Fruit fly (Drosophila melanogaster) whole organism, embryonic: ENCODE data around the gene FoxL1.

Source experiments
- Ada2b ChIP-seq: fragments of 200-800 bp; sonication (Bioruptor generic); IDR thresholded peaks from 2 replicates; pipeline ENCODE4 v1.3.6; 2022; ENCODE audit warnings: missing biosample characterization, missing genetic modification characterization
- B-H2 ChIP-seq: fragments of 200-800 bp; sonication (Bioruptor generic); optimal IDR thresholded peaks from 2 replicates; lab custom pipeline; 2018; ENCODE audit warnings: missing biosample characterization, mild to moderate bottlenecking, missing genetic modification characterization
- CG10267 ChIP-seq: fragments of 200-800 bp; sonication (Bioruptor generic); optimal IDR thresholded peaks from 2 replicates; lab custom pipeline; 2018; ENCODE audit warnings: missing biosample characterization, mild to moderate bottlenecking, missing genetic modification characterization, moderate library complexity
- CG11085 ChIP-seq: fragments of 200-800 bp; sonication (Bioruptor generic); IDR thresholded peaks from 2 replicates; pipeline ENCODE4 v1.3.6; 2022; ENCODE audit warnings: missing biosample characterization, missing genetic modification characterization
- CG11504 ChIP-seq: fragments of 200-800 bp; sonication (Bioruptor generic); optimal IDR thresholded peaks from 3 replicates; lab custom pipeline; 2019; ENCODE audit warnings: missing biosample characterization, mild to moderate bottlenecking, missing genetic modification characterization, moderate library complexity
- CG11723 ChIP-seq: fragments of 200-800 bp; sonication (Bioruptor generic); optimal IDR thresholded peaks from 2 replicates; lab custom pipeline; 2017; ENCODE audit warnings: missing biosample characterization, mild to moderate bottlenecking, missing genetic modification characterization
- CG12104 ChIP-seq: fragments of 200-800 bp; sonication (Bioruptor generic); optimal IDR thresholded peaks from 3 replicates; lab custom pipeline; 2016; ENCODE audit warnings: missing biosample characterization, missing genetic modification characterization
- CG13624 ChIP-seq: fragments of 200-800 bp; sonication (Bioruptor generic); optimal IDR thresholded peaks from 2 replicates; lab custom pipeline; 2016; ENCODE audit warnings: missing biosample characterization, missing genetic modification characterization
- CG13775 ChIP-seq: fragments of 200-800 bp; sonication (Bioruptor generic); optimal IDR thresholded peaks from 3 replicates; lab custom pipeline; 2017; ENCODE audit warnings: missing biosample characterization, mild to moderate bottlenecking, missing genetic modification characterization
- CG13894 ChIP-seq: fragments of 200-800 bp; sonication (Bioruptor generic); optimal IDR thresholded peaks from 3 replicates; lab custom pipeline; 2018; ENCODE audit warnings: missing biosample characterization, mild to moderate bottlenecking, missing genetic modification characterization, moderate library complexity
- CG18599 ChIP-seq: fragments of 200-800 bp; sonication (Bioruptor generic); optimal IDR thresholded peaks from 3 replicates; lab custom pipeline; 2017; ENCODE audit warnings: missing biosample characterization, missing genetic modification characterization, mild to moderate bottlenecking, moderate library complexity, missing genetic modification reagents
- CG2712 ChIP-seq: fragments of 200-800 bp; optimal IDR thresholded peaks from 3 replicates; lab custom pipeline; 2019; ENCODE audit warnings: missing biosample characterization, mild to moderate bottlenecking, missing genetic modification characterization, moderate library complexity
- CG2889 ChIP-seq: fragments of 200-800 bp; sonication (Bioruptor generic); IDR thresholded peaks from 3 replicates; pipeline ENCODE4 v1.3.6; 2022; ENCODE audit warnings: missing biosample characterization, missing genetic modification characterization
- CG4360 ChIP-seq: fragments of 200-800 bp; sonication (Bioruptor generic); IDR thresholded peaks from 2 replicates; pipeline ENCODE4 v1.3.6; 2022; ENCODE audit warnings: missing biosample characterization, missing genetic modification characterization
- CG4820 ChIP-seq: fragments of 200-800 bp; sonication (Bioruptor generic); optimal IDR thresholded peaks from 3 replicates; lab custom pipeline; 2016; ENCODE audit warnings: missing biosample characterization, missing genetic modification characterization
- CG7556 ChIP-seq: fragments of 200-800 bp; sonication (Bioruptor generic); optimal IDR thresholded peaks from 2 replicates; lab custom pipeline; 2017; ENCODE audit warnings: missing biosample characterization, mild to moderate bottlenecking, missing genetic modification characterization
- CG7963 ChIP-seq: fragments of 200-800 bp; sonication (Bioruptor generic); IDR thresholded peaks from 3 replicates; pipeline ENCODE4 v1.3.6; 2022; ENCODE audit warnings: missing biosample characterization, missing genetic modification characterization; ENCODE audit not compliant: partially characterized antibody
- CG8944 ChIP-seq: fragments of 200-800 bp; sonication (Bioruptor generic); optimal IDR thresholded peaks from 3 replicates; lab custom pipeline; 2016; ENCODE audit warnings: missing biosample characterization, missing genetic modification characterization
- CG9609 ChIP-seq: fragments of 200-800 bp; sonication (Bioruptor generic); optimal IDR thresholded peaks from 3 replicates; lab custom pipeline; 2016; ENCODE audit warnings: missing biosample characterization, missing genetic modification characterization
- D ChIP-seq, 2 experiments: fragments of 200-800 bp in 1 of 2; fragments of >200 bp in 1 of 2; sonication (Bioruptor generic) in 1 of 2; optimal IDR thresholded peaks; 2 replicates in 1 of 2; 3 replicates in 1 of 2; lab custom pipeline; 2017; ENCODE audit warnings: mild to moderate bottlenecking in 1 of 2, missing biosample characterization in 1 of 2, missing genetic modification characterization in 1 of 2, missing genetic modification reagents in 1 of 2
- D19A ChIP-seq: fragments of 200-800 bp; optimal IDR thresholded peaks from 3 replicates; lab custom pipeline; 2019; ENCODE audit warnings: missing biosample characterization, mild to moderate bottlenecking, missing genetic modification characterization, moderate library complexity
- Dip2 ChIP-seq: fragments of 200-800 bp; sonication (Bioruptor generic); IDR thresholded peaks from 2 replicates; pipeline ENCODE4 v1.3.6; 2022; ENCODE audit warnings: missing biosample characterization, missing genetic modification characterization
- ERR ChIP-seq: fragments of 200-800 bp; sonication (Bioruptor generic); optimal IDR thresholded peaks from 2 replicates; lab custom pipeline; 2016; ENCODE audit warnings: missing biosample characterization, missing genetic modification characterization
- GATAe ChIP-seq: fragments of 200-800 bp; sonication (Bioruptor generic); conservative IDR thresholded peaks from 2 replicates; pipeline ENCODE4 v1.3.6; 2022; ENCODE audit warnings: missing biosample characterization, missing genetic modification characterization
- Hr3 ChIP-seq: fragments of 200-800 bp; sonication (Bioruptor generic); optimal IDR thresholded peaks from 3 replicates; lab custom pipeline; 2016; ENCODE audit warnings: missing biosample characterization, missing genetic modification characterization
- Kr ChIP-seq: fragments of 200-800 bp; sonication (Bioruptor generic); optimal IDR thresholded peaks from 2 replicates; lab custom pipeline; 2017; ENCODE audit warnings: missing biosample characterization, mild to moderate bottlenecking, missing genetic modification characterization
- MESR4 ChIP-seq: fragments of 200-800 bp; sonication (Bioruptor generic); optimal IDR thresholded peaks from 2 replicates; lab custom pipeline; 2018; ENCODE audit warnings: missing biosample characterization, mild to moderate bottlenecking, missing genetic modification characterization, moderate library complexity
- Med ChIP-seq: fragments of 200-800 bp; sonication (Bioruptor generic); peaks from one replicate; lab custom pipeline; 2016; ENCODE audit warnings: missing biosample characterization, missing genetic modification characterization, mild to moderate bottlenecking, inconsistent platforms, moderate library complexity
- Nf-YA ChIP-seq: fragments of 200-800 bp; sonication (Bioruptor generic); IDR thresholded peaks from 2 replicates; pipeline ENCODE4 v1.3.6; 2022; ENCODE audit warnings: missing biosample characterization, missing genetic modification characterization
- Nf-YB ChIP-seq: fragments of 200-800 bp; sonication (Bioruptor generic); optimal IDR thresholded peaks from 3 replicates; lab custom pipeline; 2019; ENCODE audit warnings: missing biosample characterization, mild to moderate bottlenecking, missing genetic modification characterization, moderate library complexity
- Optix ChIP-seq: fragments of 200-800 bp; sonication (Bioruptor generic); IDR thresholded peaks from 3 replicates; pipeline ENCODE4 v1.3.6; 2022; ENCODE audit warnings: missing biosample characterization, missing genetic modification characterization
- PHDP ChIP-seq: fragments of 200-800 bp; sonication (Bioruptor generic); optimal IDR thresholded peaks from 3 replicates; lab custom pipeline; 2018; ENCODE audit warnings: missing biosample characterization, mild to moderate bottlenecking, missing genetic modification characterization, moderate library complexity
- Spps ChIP-seq: fragments of 200-800 bp; sonication (Bioruptor generic); optimal IDR thresholded peaks from 2 replicates; lab custom pipeline; 2018; ENCODE audit warnings: missing biosample characterization, mild to moderate bottlenecking, missing genetic modification characterization
- ci ChIP-seq: fragments of 200-800 bp; sonication (Bioruptor generic); IDR thresholded peaks from 3 replicates; pipeline ENCODE4 v1.3.6; 2022; ENCODE audit warnings: missing biosample characterization, missing genetic modification characterization
- cwo ChIP-seq: fragments of 200-800 bp; sonication (Bioruptor generic); optimal IDR thresholded peaks from 3 replicates; lab custom pipeline; 2017; ENCODE audit warnings: missing biosample characterization, missing genetic modification characterization, mild to moderate bottlenecking, moderate library complexity, missing genetic modification reagents
- grau ChIP-seq: fragments of 200-800 bp; optimal IDR thresholded peaks from 3 replicates; lab custom pipeline; 2019; ENCODE audit warnings: missing biosample characterization, mild to moderate bottlenecking, missing genetic modification characterization, moderate library complexity
- gt ChIP-seq: fragments of 200-800 bp; sonication (Bioruptor generic); IDR thresholded peaks from 2 replicates; pipeline ENCODE4 v1.3.6; 2022; ENCODE audit warnings: missing biosample characterization, missing genetic modification characterization
- mirr ChIP-seq: fragments of 200-800 bp; sonication (Bioruptor generic); optimal IDR thresholded peaks from 3 replicates; lab custom pipeline; 2018; ENCODE audit warnings: missing biosample characterization, mild to moderate bottlenecking, missing genetic modification characterization
- org-1 ChIP-seq: fragments of 200-800 bp; sonication (Bioruptor generic); optimal IDR thresholded peaks from 2 replicates; lab custom pipeline; 2017; ENCODE audit warnings: missing biosample characterization, missing genetic modification characterization
- prd ChIP-seq, 3 experiments: fragments of >200 bp in 2 of 3; fragments of 200-800 bp in 1 of 3; sonication (Bioruptor generic) in 1 of 3; optimal IDR thresholded peaks in 2 of 3; IDR thresholded peaks in 1 of 3; 2 replicates in 2 of 3; 3 replicates in 1 of 3; pipeline versions ENCODE4 v1.3.6 to Lab custom; 2017 to 2022; ENCODE audit warnings: missing biosample characterization in 1 of 3, missing genetic modification characterization in 1 of 3
- salm ChIP-seq: fragments of 200-800 bp; sonication (Bioruptor generic); optimal IDR thresholded peaks from 2 replicates; lab custom pipeline; 2018; ENCODE audit warnings: missing biosample characterization, mild to moderate bottlenecking, missing genetic modification characterization
- sc ChIP-seq, 3 experiments: fragments of >200 bp in 2 of 3; fragments of 200-800 bp in 1 of 3; sonication (Bioruptor generic) in 1 of 3; optimal IDR thresholded peaks; 2 replicates in 2 of 3; 3 replicates in 1 of 3; lab custom pipeline; 2017; ENCODE audit warnings: mild to moderate bottlenecking in 1 of 3, missing biosample characterization in 1 of 3, missing genetic modification characterization in 1 of 3, missing genetic modification reagents in 1 of 3
- sens ChIP-seq: fragments of 200-800 bp; sonication (Bioruptor generic); peaks from one replicate; lab custom pipeline; 2016; ENCODE audit warnings: missing biosample characterization, missing genetic modification characterization
- seq ChIP-seq: fragments of 200-800 bp; sonication (Bioruptor generic); IDR thresholded peaks from 2 replicates; pipeline ENCODE4 v1.3.6; 2022; ENCODE audit warnings: missing biosample characterization, missing genetic modification characterization
- sima ChIP-seq: fragments of 200-800 bp; sonication (Bioruptor generic); optimal IDR thresholded peaks from 2 replicates; lab custom pipeline; 2016; ENCODE audit warnings: missing biosample characterization, missing genetic modification characterization
- tin ChIP-seq: fragments of 200-800 bp; sonication (Bioruptor generic); optimal IDR thresholded peaks from 3 replicates; lab custom pipeline; 2016; ENCODE audit warnings: missing biosample characterization, missing genetic modification characterization
- tna ChIP-seq: fragments of 200-800 bp; sonication (Bioruptor generic); IDR thresholded peaks from 2 replicates; pipeline ENCODE4 v1.3.6; 2022; ENCODE audit warnings: missing biosample characterization, missing genetic modification characterization; ENCODE audit not compliant: partially characterized antibody
- trem ChIP-seq: fragments of 200-800 bp; optimal IDR thresholded peaks from 3 replicates; lab custom pipeline; 2019; ENCODE audit warnings: missing biosample characterization, mild to moderate bottlenecking, missing genetic modification characterization, moderate library complexity
- ttk ChIP-seq: fragments of 200-800 bp; sonication (Bioruptor generic); IDR thresholded peaks from 2 replicates; pipeline ENCODE4 v2.1.2; 2022; ENCODE audit warnings: missing biosample characterization, missing genetic modification characterization

Gene FoxL1

DNA sequence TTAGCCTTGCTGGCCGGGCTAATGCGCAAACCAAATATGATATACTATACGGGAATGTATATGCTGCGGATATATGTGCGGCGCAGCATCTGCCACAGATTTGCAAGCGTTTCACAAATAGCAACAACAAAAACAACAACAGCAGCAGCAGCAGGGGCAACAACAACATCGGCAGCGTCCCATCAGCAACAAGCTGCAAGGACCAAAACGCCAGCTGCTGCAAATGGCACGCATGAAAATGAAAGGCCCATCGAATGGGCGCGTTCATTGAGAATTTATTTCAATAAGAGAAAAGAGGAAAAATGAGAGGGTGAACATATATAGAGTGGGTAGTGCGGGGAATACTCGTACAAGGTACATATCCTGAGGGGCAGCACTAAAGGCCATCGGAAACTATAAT lies 42.2 kb upstream of the FoxL1 start (continued):
- TF ChIP-seq trem (tag; lab: Kevin White, UChicago) (no peak), ci (GFP tag; lab: Robert Waterston, UW) (no peak), gt (no peak), CG8944 (no peak), CG4360 (peak; percentile 98), tin (GFP tag; lab: Kevin White, UChicago) (no peak), cwo (GFP tag; lab: Kevin White, UChicago) (no peak), MESR4 (GFP tag; lab: Kevin White, UChicago) (no peak), tna (GFP tag; lab: Robert Waterston, UW) (no peak), CG2712 (tag; lab: Kevin White, UChicago) (no peak), Optix (GFP tag; lab: Robert Waterston, UW) (no peak), salm (tag; lab: Kevin White, UChicago) (no peak), grau (tag; lab: Kevin White, UChicago) (no peak), sens (no peak), CG11085 (GFP tag; lab: Robert Waterston, UW) (no peak), D (optimal IDR thresholded peaks at IDR 0.05; lab: Kevin White, UChicago) (peak; percentile 0), D (GFP tag; optimal IDR thresholded peaks at IDR 0.05; lab: Kevin White, UChicago) (no peak), sima (GFP tag; lab: Kevin White, UChicago) (no peak), CG13624 (GFP tag; lab: Kevin White, UChicago) (no peak), Spps (tag; lab: Kevin White, UChicago) (no peak), CG18599 (no peak), Nf-YA (GFP tag; lab: Robert Waterston, UW) (no peak), CG13894 (tag; lab: Kevin White, UChicago) (no peak), CG7963 (GFP tag; lab: Robert Waterston, UW) (no peak), CG13775 (no peak), ERR (GFP tag; lab: Kevin White, UChicago) (no peak), org-1 (GFP tag; lab: Kevin White, UChicago) (no peak)

DNA sequence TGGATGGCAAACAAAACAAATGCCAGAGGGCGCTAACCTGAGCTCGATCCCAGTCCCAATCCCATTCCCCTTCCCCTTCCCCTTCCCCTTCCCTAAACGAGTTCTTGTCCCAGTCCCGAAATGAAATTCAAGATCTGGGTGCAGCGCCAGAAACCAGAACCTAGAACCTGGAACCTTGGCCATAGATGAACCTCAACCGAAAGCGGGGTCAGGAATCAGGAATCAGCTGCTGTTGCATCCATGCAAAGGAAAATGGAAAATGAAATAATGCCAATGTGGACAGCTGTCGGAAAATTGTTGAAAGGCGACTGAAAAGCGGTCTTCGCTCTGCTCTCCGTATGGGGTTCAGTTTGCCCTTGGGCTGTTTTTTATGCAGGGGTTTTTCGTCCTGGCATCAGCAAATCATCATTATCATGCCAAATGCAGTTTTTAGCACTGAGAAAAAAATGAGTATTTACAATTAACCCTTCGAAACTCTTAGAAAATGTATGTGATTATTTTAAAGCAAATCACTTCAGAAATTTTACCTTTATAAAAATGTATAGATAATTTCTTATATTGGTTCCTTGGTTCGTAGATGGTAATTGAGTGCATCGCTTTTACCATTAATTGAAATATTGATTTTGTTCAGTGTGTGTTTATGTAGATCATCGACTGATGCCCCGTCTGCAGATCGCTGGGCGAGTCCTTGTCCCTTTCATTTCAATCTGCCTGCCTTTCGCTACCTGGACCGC lies 40.9 kb upstream of the FoxL1 start:
- TF ChIP-seq CG2889 (no peak), sc (optimal IDR thresholded peaks at IDR 0.05; lab: Kevin White, UChicago) (no peak), sc (GFP tag; optimal IDR thresholded peaks at IDR 0.05; lab: Kevin White, UChicago) (peak; percentile 22), CG11504 (tag; lab: Kevin White, UChicago) (peak; percentile 10), Nf-YB (GFP tag; lab: Kevin White, UChicago) (peak; percentile 2), prd (optimal IDR thresholded peaks at IDR 0.05; lab: Kevin White, UChicago) (no peak), prd (GFP tag; IDR thresholded peaks at IDR 0.05; lab: Robert Waterston, UW) (peak; percentile 77), Hr3 (GFP tag; lab: Kevin White, UChicago) (no peak), Ada2b (GFP tag; lab: Robert Waterston, UW) (no peak), CG7556 (GFP tag; lab: Kevin White, UChicago) (peak; percentile 35), D19A (tag; lab: Kevin White, UChicago) (peak; percentile 51), PHDP (tag; lab: Kevin White, UChicago) (no peak), ttk (GFP tag; lab: Robert Waterston, UW) (no peak), GATAe (GFP tag; lab: Robert Waterston, UW) (no peak), CG9609 (no peak), Dip2 (GFP tag; lab: Robert Waterston, UW) (no peak), mirr (GFP tag; lab: Kevin White, UChicago) (no peak), B-H2 (GFP tag; lab: Kevin White, UChicago) (no peak), CG12104 (no peak), CG10267 (tag; lab: Kevin White, UChicago) (peak; percentile 64), CG11723 (GFP tag; lab: Kevin White, UChicago) (no peak), MESR4 (GFP tag; lab: Kevin White, UChicago) (no peak), Kr (GFP tag; lab: Kevin White, UChicago) (no peak), Med (no peak), seq (no peak), CG4820 (peak; percentile 12)
